Fruit fly (Drosophila melanogaster): ENCODE data around the gene bc10.

The bc10 gene

DNA sequence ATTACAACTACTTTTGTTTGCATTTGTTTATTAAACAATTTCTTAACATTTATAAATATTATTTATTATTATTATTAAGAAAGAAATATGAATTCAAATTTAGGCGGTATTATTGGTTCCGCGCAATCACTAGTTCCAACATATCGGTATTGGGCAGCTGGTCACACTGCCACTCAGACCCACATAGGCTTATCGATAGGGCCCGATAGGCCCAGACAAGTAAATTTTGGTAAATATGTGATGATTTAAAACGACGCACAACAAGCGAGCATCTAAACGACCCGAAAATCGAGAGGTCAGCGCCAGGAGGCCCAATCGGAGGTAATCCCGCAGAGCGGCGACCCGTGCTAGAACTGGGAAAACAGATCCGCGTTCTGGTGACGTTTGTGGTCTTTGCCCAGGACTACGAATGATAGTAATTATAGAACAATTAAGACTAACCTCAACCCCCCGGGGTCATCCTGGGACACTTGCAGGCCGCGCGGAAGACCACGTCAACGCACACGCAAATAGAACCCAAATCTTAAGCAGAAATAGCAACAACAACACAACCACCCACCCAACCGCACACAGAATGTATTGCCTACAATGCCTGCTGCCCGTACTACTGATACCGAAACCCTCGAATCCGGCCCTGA, at the start of gene bc10:
Gene bc10, plus strand, starts transcription at position 181 of the 638 bp plus-strand sequence.
- TF ChIP-seq CG17801 (GFP tag; optimal IDR thresholded peaks at IDR 0.05; ENCODE audit: partially characterized antibody) = no peak

DNA sequence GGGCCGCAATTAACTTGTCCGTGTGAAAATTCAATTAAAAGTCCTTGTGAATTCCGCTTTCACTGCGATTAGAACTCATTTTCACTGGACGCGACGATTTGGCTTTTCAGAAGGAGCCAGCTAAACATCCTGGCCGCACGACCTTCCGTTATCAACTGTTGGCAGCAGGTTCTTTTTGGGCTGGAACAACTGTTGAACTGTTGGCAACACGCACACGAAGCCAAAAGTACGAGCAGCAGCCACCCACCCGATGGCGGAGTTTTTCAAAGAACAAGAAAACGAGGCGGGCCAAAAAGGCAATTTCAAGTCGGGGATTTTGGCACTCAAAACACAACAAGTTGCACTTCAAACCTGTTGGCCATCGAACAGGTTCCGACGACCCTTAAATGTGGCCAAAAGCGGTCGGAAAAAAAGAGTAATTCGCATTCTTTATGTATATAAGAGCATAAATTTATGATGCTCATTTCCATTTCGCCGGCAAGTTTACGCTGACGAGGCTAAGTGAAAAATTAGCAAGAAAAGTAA, 42.1 kb upstream of the bc10 start:
- no peak for TF ChIP-seq CG17801 (GFP tag; optimal IDR thresholded peaks at IDR 0.05; ENCODE audit: partially characterized antibody)

DNA sequence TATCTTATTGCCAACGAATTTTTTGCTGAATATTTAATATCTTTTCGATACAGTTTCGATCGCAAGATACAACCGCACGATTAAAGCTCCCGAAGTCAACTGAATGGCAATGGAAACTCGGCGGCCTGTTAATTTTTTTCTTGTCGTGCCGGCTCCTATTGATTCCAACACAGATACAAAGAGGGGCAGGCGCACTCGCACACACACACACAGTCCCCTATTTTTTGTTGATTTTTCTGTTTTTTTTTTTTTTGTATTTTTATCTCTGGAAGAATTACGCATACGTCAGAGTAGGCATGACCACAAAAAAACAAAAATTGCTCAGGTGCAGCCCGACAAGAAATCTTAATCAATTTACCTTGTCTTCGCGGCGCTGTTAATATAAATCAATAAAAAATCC, 35.8 kb upstream of the bc10 start, which contains the start of gene Lkr:
Gene Lkr, minus strand, starts transcription at position 101 of the 400 bp plus-strand sequence.
- no peak for TF ChIP-seq CG17801 (GFP tag; optimal IDR thresholded peaks at IDR 0.05; ENCODE audit: partially characterized antibody)

DNA sequence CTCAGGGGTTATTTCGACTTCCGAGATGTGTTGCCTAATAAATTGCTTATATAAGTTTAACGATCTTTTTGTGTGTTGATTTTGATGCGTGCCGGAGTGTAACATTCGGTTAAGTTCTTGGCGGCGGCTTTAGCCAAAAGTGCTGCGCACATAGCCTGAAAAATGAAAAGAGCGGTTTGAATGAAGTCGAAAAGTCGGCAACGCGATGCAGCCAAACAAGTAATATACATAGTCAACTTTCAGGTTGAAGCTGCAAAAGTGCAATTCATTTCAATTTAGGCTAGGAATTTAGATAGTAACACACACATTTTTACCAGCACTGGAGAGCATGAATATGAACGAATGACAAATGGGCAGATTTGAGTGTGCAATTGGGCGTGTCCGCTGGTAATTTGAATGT, 30.8 kb upstream of the bc10 start:
- TF ChIP-seq CG17801 (GFP tag; optimal IDR thresholded peaks at IDR 0.05; ENCODE audit: partially characterized antibody) = no peak

DNA sequence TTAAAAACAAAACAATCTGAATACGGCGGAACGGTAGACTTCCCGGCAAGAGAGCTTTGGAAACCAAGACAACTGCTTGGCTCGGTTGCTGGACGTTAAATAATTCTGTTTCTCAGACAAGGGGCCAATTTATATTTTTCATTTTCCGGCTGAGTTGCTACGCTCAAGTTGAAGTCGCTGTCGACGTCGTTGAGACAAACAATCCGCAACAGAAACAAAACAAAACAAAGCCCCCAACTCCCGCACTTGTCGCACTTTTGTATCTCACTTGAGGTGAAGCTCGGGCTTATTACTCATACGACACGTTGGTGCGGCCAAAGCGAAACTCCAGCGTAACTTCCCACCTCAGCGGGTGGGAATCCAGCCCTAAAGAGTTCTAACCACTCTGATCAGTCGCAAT, 29.4 kb upstream of the bc10 start, which contains the start of gene CG13285:
Gene CG13285, minus strand, starts transcription at position 101 of the 400 bp plus-strand sequence.
- no peak for TF ChIP-seq CG17801 (GFP tag; optimal IDR thresholded peaks at IDR 0.05; ENCODE audit: partially characterized antibody)

DNA sequence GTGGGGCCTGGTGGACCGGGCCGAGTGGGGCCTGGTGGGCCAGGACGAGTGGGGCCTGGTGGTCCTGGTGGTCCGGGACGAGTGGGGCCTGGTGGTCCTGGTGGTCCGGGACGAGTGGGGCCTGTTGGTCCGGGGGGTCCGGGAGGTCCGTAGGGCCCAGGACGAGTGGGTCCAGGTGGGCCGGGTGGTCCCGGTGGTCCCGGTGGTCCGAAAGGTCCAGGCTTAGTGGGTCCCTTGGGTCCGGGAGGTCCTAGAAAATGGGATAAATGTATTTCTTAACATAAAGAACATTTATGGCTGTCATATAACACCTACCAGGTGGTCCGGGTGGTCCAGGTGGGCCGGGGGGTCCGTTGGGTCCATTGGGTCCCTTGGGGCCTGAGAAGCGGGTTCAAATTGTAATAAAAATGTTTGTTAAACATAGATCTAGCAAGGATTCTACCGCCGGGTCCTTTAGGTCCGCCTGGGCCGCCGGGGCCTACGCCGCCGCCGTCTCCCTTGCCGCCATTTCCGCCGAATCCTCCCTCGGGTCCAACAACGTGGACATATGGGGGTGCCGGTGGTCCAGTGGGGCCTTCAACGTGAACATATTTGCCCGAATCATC, 24.3 kb upstream of the bc10 start:
- TF ChIP-seq CG17801 (GFP tag; optimal IDR thresholded peaks at IDR 0.05; ENCODE audit: partially characterized antibody) = no peak

DNA sequence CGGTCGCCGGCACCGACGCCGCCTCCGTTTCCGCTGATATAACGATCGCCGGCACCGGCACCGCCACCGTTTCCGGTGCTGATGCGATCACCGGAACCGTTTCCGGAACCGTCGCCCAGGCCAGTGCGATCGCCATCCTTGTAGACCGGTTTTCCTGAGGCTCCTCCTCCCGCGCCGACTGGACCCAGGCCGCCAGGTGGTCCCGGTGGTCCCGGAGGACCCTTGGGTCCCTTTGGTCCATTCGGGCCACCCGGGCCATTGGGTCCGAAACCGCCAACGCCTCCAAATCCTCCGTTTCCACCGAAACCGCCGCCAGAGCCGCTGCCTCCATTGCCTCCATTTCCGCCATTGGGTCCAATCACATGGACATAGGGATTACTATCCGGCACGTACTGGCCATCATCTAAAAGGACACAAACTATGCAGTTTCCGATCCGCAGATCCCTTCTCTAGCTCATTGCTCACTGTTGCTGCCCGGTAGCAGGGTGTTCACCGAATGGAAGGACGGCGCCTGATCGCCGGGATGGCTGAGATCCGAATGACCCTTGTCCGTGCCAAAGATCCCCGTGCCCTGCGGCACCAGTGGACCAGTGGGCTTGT, 22.2 kb upstream of the bc10 start:
- TF ChIP-seq CG17801 (GFP tag; optimal IDR thresholded peaks at IDR 0.05; ENCODE audit: partially characterized antibody) = no peak

DNA sequence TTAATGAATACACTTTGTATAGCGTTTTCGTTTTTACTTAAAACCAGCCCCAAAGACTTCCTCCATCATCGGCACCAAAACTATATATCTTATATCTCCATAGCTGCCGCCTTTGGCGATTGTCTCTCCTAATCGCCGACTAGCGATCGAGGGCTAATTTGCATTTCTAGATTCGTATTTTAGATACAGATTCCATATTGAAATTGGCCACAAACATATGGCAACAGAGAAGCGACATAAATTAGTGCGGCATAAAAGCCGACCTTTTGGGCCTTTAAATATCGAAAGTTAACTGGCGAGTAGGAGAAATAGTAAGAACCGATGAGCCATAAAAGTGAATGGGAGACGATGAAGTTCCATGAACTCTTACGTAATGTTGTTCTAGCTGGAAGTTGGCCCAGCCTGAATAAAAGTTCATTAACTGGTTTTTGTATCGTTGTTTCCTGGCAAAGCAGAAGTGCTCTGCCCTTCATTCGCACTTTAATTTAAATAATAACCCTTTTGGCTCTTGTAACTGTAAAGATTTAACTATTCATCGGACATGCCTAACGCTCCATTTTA, 16.4 kb upstream of the bc10 start:
- no peak for TF ChIP-seq CG17801 (GFP tag; optimal IDR thresholded peaks at IDR 0.05; ENCODE audit: partially characterized antibody)

DNA sequence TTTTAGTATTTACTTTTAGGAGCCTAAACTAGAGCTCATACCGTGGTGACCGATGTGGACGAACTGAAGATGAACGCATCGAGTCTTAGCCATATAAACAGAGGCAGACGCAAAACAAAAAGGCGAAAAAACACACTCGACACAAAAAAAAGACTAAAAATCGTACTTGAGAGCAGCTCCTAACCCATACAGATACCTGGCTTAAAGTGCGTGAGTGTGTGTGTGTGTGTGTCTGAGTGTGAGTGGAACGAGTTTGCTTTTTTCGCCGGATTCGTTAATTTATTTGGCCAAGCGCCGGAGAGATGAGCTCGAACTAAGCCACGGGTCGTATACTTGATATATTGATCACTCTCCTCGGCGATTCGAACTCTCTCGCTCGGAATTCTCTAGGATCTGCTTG, 13.9 kb upstream of the bc10 start, which contains the start of gene frm:
Gene frm, minus strand, starts transcription at position 73 of the 400 bp plus-strand sequence.
- TF ChIP-seq CG17801 (GFP tag; optimal IDR thresholded peaks at IDR 0.05; ENCODE audit: partially characterized antibody) = no peak

DNA sequence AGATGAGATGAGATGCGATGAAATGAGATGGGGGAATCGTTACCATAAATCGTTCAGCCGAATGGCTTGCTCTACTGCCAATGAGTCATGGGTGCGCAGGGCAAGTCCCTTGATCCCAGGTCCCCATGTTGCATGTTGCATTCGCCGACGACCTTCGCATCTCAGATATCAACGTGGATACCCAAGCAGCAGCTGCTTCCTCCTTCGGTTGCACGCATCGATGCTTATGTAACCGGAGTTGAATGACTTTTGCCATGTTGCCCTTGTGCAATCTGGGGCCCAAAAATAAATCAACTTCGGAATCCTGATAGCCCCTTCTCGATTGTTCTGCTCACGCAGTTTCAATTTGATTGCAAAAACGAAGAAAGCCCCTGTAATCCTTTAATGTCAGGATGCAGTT, 11.3 kb upstream of the bc10 start:
- no peak for TF ChIP-seq CG17801 (GFP tag; optimal IDR thresholded peaks at IDR 0.05; ENCODE audit: partially characterized antibody)

DNA sequence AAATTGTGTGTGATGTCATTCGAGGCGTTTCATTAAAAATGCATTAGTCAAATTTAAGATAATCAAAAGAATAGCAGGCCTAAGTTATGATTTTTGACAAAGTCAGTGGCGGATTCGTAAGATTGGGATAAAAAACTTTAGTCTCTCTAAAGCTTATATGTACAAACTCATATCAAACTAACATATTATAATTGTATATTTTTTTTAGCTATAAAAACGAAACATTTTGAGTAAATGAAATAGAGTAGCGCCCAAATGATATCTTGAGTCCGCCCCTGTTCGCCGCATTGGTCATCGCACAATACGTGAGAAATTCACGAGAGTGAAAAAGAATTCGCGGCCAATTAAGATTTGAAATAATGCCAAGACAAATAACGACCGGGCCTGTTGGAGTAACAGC, 10.7 kb upstream of the bc10 start:
- TF ChIP-seq CG17801 (GFP tag; optimal IDR thresholded peaks at IDR 0.05; ENCODE audit: partially characterized antibody) = no peak

DNA sequence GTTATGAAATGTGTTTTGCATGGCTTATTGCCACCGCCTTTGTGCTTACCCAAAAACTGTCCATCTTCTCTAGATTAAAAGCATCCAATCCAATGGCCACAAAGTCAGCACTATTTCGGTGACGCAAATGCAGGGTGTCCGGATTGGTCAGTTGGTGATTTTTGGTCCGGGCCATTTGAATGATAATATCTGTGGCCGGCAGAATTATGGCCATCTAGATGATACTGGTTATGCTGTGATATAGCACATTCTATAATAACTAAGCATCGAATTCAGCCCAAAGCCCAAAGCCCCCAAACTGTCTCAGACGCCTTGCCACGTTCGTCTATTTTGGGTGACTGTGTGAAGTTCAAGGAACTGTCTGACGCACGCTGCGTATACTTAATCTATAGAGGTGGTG, 8.8 kb upstream of the bc10 start:
- TF ChIP-seq CG17801 (GFP tag; optimal IDR thresholded peaks at IDR 0.05; ENCODE audit: partially characterized antibody) = no peak

DNA sequence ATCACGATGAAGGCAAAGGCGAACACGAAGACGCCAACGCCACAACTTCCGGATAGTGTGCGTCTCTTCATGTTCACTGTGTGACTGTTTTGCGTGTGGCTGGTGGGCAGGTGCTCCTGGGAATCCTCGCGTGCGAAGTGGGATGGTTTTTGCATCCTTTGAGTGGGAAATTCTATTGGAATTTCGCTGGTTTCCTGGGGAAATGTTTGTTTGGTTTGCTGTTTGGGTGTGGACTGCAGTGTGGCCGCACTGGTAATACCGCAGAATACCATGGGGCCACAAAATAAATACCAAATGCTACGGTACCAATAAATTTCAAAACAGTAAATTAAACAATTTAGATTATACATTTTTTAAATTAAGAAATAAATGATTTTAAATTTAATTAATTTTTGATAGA, 3.7 kb upstream of the bc10 start, which contains the start of gene sinu:
Gene sinu, minus strand, starts transcription at position 258 of the 400 bp plus-strand sequence.
- no peak for TF ChIP-seq CG17801 (GFP tag; optimal IDR thresholded peaks at IDR 0.05; ENCODE audit: partially characterized antibody)

DNA sequence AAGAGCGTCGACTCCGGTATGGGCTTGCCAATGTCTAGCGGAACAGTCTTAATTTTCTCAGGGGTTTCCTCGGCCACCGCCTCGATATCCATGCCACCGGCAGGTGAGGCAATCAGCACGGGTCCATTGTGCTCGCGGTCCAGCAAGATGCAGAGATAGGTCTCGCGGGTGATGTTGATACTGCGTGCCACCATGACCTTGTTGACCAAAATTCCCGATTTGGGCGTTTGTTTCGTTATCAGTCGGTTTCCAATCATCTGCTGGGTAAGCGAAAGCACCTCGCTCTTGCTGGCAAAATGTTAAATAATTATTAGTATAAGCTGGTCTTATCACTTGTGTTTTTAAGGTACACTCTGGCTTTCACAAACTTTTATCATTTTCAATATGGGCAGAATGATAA, 2.4 kb upstream of the bc10 start:
- TF ChIP-seq CG17801 (GFP tag; optimal IDR thresholded peaks at IDR 0.05; ENCODE audit: partially characterized antibody) = no peak

DNA sequence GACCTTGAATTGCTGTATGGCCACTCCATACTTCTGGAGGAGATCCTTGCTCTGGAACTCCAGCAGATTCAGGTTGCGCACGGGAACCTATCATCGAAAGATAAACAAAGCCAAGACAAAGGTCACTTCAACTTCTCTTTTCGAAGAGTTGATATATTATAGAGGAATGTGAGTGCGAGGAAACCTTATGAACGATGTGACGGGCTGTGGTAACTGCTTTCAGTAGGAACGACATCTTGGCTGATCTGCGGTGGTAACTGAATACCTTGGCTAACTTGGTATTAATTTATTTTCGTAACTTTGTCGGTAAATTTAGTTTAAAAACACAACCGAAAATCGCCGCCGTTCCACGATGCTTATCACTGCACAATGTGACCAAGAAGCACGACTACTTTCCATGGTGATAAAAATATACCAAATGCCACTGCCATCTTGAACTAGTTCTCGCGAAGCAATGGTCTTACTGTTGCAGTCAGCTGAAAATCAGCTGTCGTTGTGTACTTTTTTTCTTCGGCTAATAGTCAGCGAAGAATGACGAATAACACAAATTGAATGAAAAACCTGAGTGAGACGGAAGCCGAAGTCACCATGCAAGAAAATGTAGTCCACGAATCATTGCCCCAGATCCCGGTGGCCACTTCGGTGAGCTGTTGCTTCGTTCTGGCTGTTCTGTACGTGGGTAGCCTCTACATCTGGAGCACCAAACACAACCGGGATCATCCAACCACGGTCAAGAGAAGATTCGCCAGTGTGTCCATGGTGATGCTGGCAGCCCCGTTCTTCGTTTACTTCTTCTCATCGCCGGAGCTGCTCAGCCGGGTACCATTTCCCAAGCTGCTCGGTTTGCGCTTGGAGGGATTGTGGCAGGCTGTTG, 1.5 kb upstream of the bc10 start, which contains the start of the genes ScsbetaG and Sras:
Gene ScsbetaG, minus strand, starts transcription at position 383 of the 874 bp plus-strand sequence.
Gene Sras, plus strand, starts transcription at position 466 of the 874 bp plus-strand sequence.
- peak; percentile 45 for TF ChIP-seq CG17801 (GFP tag; optimal IDR thresholded peaks at IDR 0.05; ENCODE audit: partially characterized antibody)
